Fruit fly (Drosophila melanogaster) whole organism, embryonic: ENCODE results near the gene vsg.
A peak's percentile ranks its signal among the peaks of the same experiment; 100 is the strongest.

Experiments
- Antp ChIP-seq: fragments of 200-800 bp; sonication (Bioruptor generic); optimal IDR thresholded peaks from 3 replicates; lab custom pipeline; 2016; ENCODE audit warnings: missing biosample characterization, missing genetic modification characterization
- CG10543 ChIP-seq: fragments of 200-800 bp; sonication (Bioruptor generic); optimal IDR thresholded peaks from 3 replicates; lab custom pipeline; 2017; ENCODE audit warnings: missing biosample characterization, mild to moderate bottlenecking, missing genetic modification characterization, moderate library complexity
- CG11085 ChIP-seq: fragments of 200-800 bp; sonication (Bioruptor generic); IDR thresholded peaks from 2 replicates; pipeline ENCODE4 v1.3.6; 2022; ENCODE audit warnings: missing biosample characterization, missing genetic modification characterization
- CG11456 ChIP-seq: fragments of 200-800 bp; sonication (Bioruptor generic); IDR thresholded peaks from 3 replicates; pipeline ENCODE4 v1.3.6; 2022; ENCODE audit warnings: missing biosample characterization, missing genetic modification characterization
- CG12942 ChIP-seq: fragments of 200-800 bp; sonication (Bioruptor generic); optimal IDR thresholded peaks from 3 replicates; lab custom pipeline; 2016; ENCODE audit warnings: missing biosample characterization, missing genetic modification characterization
- CG14441 ChIP-seq: fragments of 200-800 bp; sonication (Bioruptor generic); IDR thresholded peaks from 2 replicates; pipeline ENCODE4 v1.3.6; 2022; ENCODE audit warnings: missing biosample characterization, missing genetic modification characterization
- CG14710 ChIP-seq: fragments of 200-800 bp; sonication (Bioruptor generic); optimal IDR thresholded peaks from 3 replicates; lab custom pipeline; 2019; ENCODE audit warnings: missing biosample characterization, mild to moderate bottlenecking, missing genetic modification characterization, moderate library complexity
- CG15073 ChIP-seq: fragments of 200-800 bp; sonication (Bioruptor generic); optimal IDR thresholded peaks from 2 replicates; lab custom pipeline; 2016; ENCODE audit warnings: missing biosample characterization, missing genetic modification characterization
- CG15514 ChIP-seq: fragments of 200-800 bp; sonication (Bioruptor generic); optimal IDR thresholded peaks from 3 replicates; lab custom pipeline; 2017; ENCODE audit warnings: missing biosample characterization, missing genetic modification characterization, mild to moderate bottlenecking, moderate library complexity, missing genetic modification reagents
- CG17186 ChIP-seq: fragments of 200-800 bp; sonication (Bioruptor generic); optimal IDR thresholded peaks from 3 replicates; lab custom pipeline; 2017; ENCODE audit warnings: missing biosample characterization, missing genetic modification reagents, missing genetic modification characterization
- CG3163 ChIP-seq: fragments of 200-800 bp; sonication (Bioruptor generic); optimal IDR thresholded peaks from 3 replicates; lab custom pipeline; 2016; ENCODE audit warnings: missing biosample characterization, missing genetic modification characterization
- CG3726 ChIP-seq: fragments of 200-800 bp; sonication (Bioruptor generic); IDR thresholded peaks from 3 replicates; pipeline ENCODE4, ENCODE4 v1.3.6; 2022; ENCODE audit warnings: missing biosample characterization, missing genetic modification characterization
- CG5180 ChIP-seq: fragments of 200-800 bp; sonication (Bioruptor generic); optimal IDR thresholded peaks from 3 replicates; lab custom pipeline; 2017; ENCODE audit warnings: missing biosample characterization, missing genetic modification characterization, mild to moderate bottlenecking, moderate library complexity, missing genetic modification reagents
- CG6813 ChIP-seq: fragments of 200-800 bp; sonication (Bioruptor generic); optimal IDR thresholded peaks from 2 replicates; lab custom pipeline; 2017; ENCODE audit warnings: missing biosample characterization, missing genetic modification characterization, mild to moderate bottlenecking, moderate library complexity, missing genetic modification reagents
- CG6854 ChIP-seq: fragments of 200-800 bp; sonication (Bioruptor generic); optimal IDR thresholded peaks from 3 replicates; lab custom pipeline; 2017; ENCODE audit warnings: missing biosample characterization, mild to moderate bottlenecking, missing genetic modification characterization
- CG7271 ChIP-seq: fragments of 200-800 bp; sonication (Bioruptor generic); optimal IDR thresholded peaks from 2 replicates; lab custom pipeline; 2018; ENCODE audit warnings: missing biosample characterization, mild to moderate bottlenecking, missing genetic modification characterization, moderate library complexity
- CG7963 ChIP-seq: fragments of 200-800 bp; sonication (Bioruptor generic); IDR thresholded peaks from 3 replicates; pipeline ENCODE4 v1.3.6; 2022; ENCODE audit warnings: missing biosample characterization, missing genetic modification characterization; ENCODE audit not compliant: partially characterized antibody
- D ChIP-seq, 2 experiments: fragments of 200-800 bp in 1 of 2; fragments of >200 bp in 1 of 2; sonication (Bioruptor generic) in 1 of 2; optimal IDR thresholded peaks; 2 replicates in 1 of 2; 3 replicates in 1 of 2; lab custom pipeline; 2017; ENCODE audit warnings: mild to moderate bottlenecking in 1 of 2, missing biosample characterization in 1 of 2, missing genetic modification characterization in 1 of 2, missing genetic modification reagents in 1 of 2
- Dad ChIP-seq: fragments of 200-800 bp; sonication (Bioruptor generic); optimal IDR thresholded peaks from 3 replicates; lab custom pipeline; 2016; ENCODE audit warnings: missing biosample characterization, missing genetic modification characterization
- Dip2 ChIP-seq: fragments of 200-800 bp; sonication (Bioruptor generic); IDR thresholded peaks from 2 replicates; pipeline ENCODE4 v1.3.6; 2022; ENCODE audit warnings: missing biosample characterization, missing genetic modification characterization
- Doc2 ChIP-seq: fragments of 200-800 bp; sonication (Bioruptor generic); IDR thresholded peaks from 2 replicates; pipeline ENCODE4 v1.3.6; 2022; ENCODE audit warnings: missing biosample characterization, missing genetic modification characterization
- Doc3 ChIP-seq: fragments of 200-800 bp; sonication (Bioruptor generic); IDR thresholded peaks from 3 replicates; pipeline ENCODE4 v1.3.6; 2022; ENCODE audit warnings: missing biosample characterization, missing genetic modification characterization; ENCODE audit not compliant: partially characterized antibody
- Eip74EF ChIP-seq, 2 experiments: fragments of 200-800 bp in 1 of 2; fragments of >200 bp in 1 of 2; sonication (Bioruptor generic) in 1 of 2; optimal IDR thresholded peaks; 2 replicates each; lab custom pipeline; 2017 to 2019; ENCODE audit warnings: missing biosample characterization in 2 of 2, missing genetic modification characterization in 2 of 2, mild to moderate bottlenecking in 1 of 2, moderate library complexity in 1 of 2
- Ets65A ChIP-seq: fragments of 200-800 bp; sonication (Bioruptor generic); peaks from one replicate; lab custom pipeline; 2016; ENCODE audit warnings: missing biosample characterization, missing genetic modification characterization
- HLH3B ChIP-seq: fragments of 200-800 bp; sonication (Bioruptor generic); IDR thresholded peaks from 2 replicates; pipeline ENCODE4 v1.3.6; 2022; ENCODE audit warnings: missing biosample characterization, missing genetic modification characterization
- MBD-R2 ChIP-seq: fragments of 200-800 bp; sonication (Bioruptor generic); IDR thresholded peaks from 2 replicates; pipeline ENCODE4 v1.3.6; 2022; ENCODE audit warnings: missing biosample characterization, missing genetic modification characterization
- MTF-1 ChIP-seq: fragments of 200-800 bp; sonication (Bioruptor generic); optimal IDR thresholded peaks from 2 replicates; lab custom pipeline; 2018; ENCODE audit warnings: missing biosample characterization, mild to moderate bottlenecking, missing genetic modification characterization, borderline replicate concordance
- Mad ChIP-seq: fragments of 200-800 bp; sonication (Bioruptor generic); optimal IDR thresholded peaks from 2 replicates; lab custom pipeline; 2016; ENCODE audit warnings: missing biosample characterization, missing genetic modification characterization
- Meics ChIP-seq: fragments of 200-800 bp; sonication (Bioruptor generic); optimal IDR thresholded peaks from 2 replicates; lab custom pipeline; 2017; ENCODE audit warnings: missing biosample characterization, mild to moderate bottlenecking, missing genetic modification characterization
- Nf-YA ChIP-seq: fragments of 200-800 bp; sonication (Bioruptor generic); IDR thresholded peaks from 2 replicates; pipeline ENCODE4 v1.3.6; 2022; ENCODE audit warnings: missing biosample characterization, missing genetic modification characterization
- TFAM ChIP-seq: fragments of 200-800 bp; sonication (Bioruptor generic); optimal IDR thresholded peaks from 2 replicates; lab custom pipeline; 2017; ENCODE audit warnings: missing biosample characterization, missing genetic modification characterization, inconsistent platforms
- aop ChIP-seq: fragments of 200-800 bp; sonication (Bioruptor generic); IDR thresholded peaks from 2 replicates; pipeline ENCODE4 v1.3.6; 2022; ENCODE audit warnings: missing biosample characterization, missing genetic modification characterization
- bcd ChIP-seq: fragments of 200-800 bp; sonication (Bioruptor generic); optimal IDR thresholded peaks from 2 replicates; lab custom pipeline; 2017; ENCODE audit warnings: missing biosample characterization, mild to moderate bottlenecking, missing genetic modification characterization
- cad ChIP-seq: fragments of >200 bp; optimal IDR thresholded peaks from 2 replicates; lab custom pipeline; 2017; ENCODE audit warnings: missing biosample characterization, missing genetic modification characterization
- chm ChIP-seq: fragments of 200-800 bp; sonication (Bioruptor generic); IDR thresholded peaks from 2 replicates; pipeline ENCODE4 v1.3.6; 2022; ENCODE audit warnings: missing biosample characterization, missing genetic modification characterization
- fu2 ChIP-seq: fragments of 200-800 bp; sonication (Bioruptor generic); optimal IDR thresholded peaks from 2 replicates; lab custom pipeline; 2016; ENCODE audit warnings: missing biosample characterization, missing genetic modification characterization
- ind ChIP-seq: fragments of 200-800 bp; sonication (Bioruptor generic); optimal IDR thresholded peaks from 3 replicates; lab custom pipeline; 2016; ENCODE audit warnings: missing biosample characterization, missing genetic modification characterization
- insv ChIP-seq, 2 experiments: fragments of 200-800 bp; sonication (Bioruptor generic); optimal IDR thresholded peaks; 3 replicates each; lab custom pipeline; 2016 to 2018; ENCODE audit warnings: missing biosample characterization in 2 of 2, missing genetic modification characterization in 2 of 2
- jigr1 ChIP-seq: fragments of 200-800 bp; sonication (Bioruptor generic); IDR thresholded peaks from 3 replicates; pipeline ENCODE4 v1.3.6; 2022; ENCODE audit warnings: missing biosample characterization, missing genetic modification characterization
- lmd ChIP-seq: fragments of 200-800 bp; sonication (Bioruptor generic); IDR thresholded peaks from 2 replicates; pipeline ENCODE4 v1.3.6; 2022; ENCODE audit warnings: missing biosample characterization, missing genetic modification characterization
- pnt ChIP-seq: fragments of 200-800 bp; sonication (Bioruptor generic); optimal IDR thresholded peaks from 3 replicates; lab custom pipeline; 2016; ENCODE audit warnings: missing biosample characterization, missing genetic modification characterization
- row ChIP-seq: fragments of 200-800 bp; sonication (Bioruptor generic); IDR thresholded peaks from 3 replicates; pipeline ENCODE4 v1.3.6; 2022; ENCODE audit warnings: missing biosample characterization, missing genetic modification characterization
- stwl ChIP-seq: fragments of 200-800 bp; sonication (Bioruptor generic); optimal IDR thresholded peaks from 3 replicates; lab custom pipeline; 2018; ENCODE audit warnings: missing biosample characterization, mild to moderate bottlenecking, missing genetic modification characterization, moderate library complexity
- tio ChIP-seq: fragments of 200-800 bp; sonication (Bioruptor generic); optimal IDR thresholded peaks from 2 replicates; lab custom pipeline; 2017; ENCODE audit warnings: missing biosample characterization, missing genetic modification characterization, inconsistent platforms
- ttk ChIP-seq: fragments of 200-800 bp; sonication (Bioruptor generic); IDR thresholded peaks from 2 replicates; pipeline ENCODE4 v2.1.2; 2022; ENCODE audit warnings: missing biosample characterization, missing genetic modification characterization
- twi ChIP-seq: fragments of 200-800 bp; optimal IDR thresholded peaks from 2 replicates; lab custom pipeline; 2019; ENCODE audit warnings: missing biosample characterization, mild to moderate bottlenecking, missing genetic modification characterization, moderate library complexity
- yki ChIP-seq: fragments of >200 bp; optimal IDR thresholded peaks from 3 replicates; lab custom pipeline; 2018
- zen2 ChIP-seq: fragments of 200-800 bp; sonication (Bioruptor generic); IDR thresholded peaks from 3 replicates; pipeline ENCODE4 v1.3.6; 2022; ENCODE audit warnings: missing biosample characterization, missing genetic modification characterization; ENCODE audit not compliant: partially characterized antibody

The vsg gene

dm6 chr3L:9760151-9760749 lies 46.1 kb downstream of the vsg start, which contains the start of gene CG42268 (continued):
- TF ChIP-seq row = peak; percentile 32; the same call in 1 of the 3 replicates

- TF ChIP-seq Meics (GFP tag; lab: Kevin White, UChicago) (peak; percentile 20), Dip2 (no peak), D (optimal IDR thresholded peaks at IDR 0.05; lab: Kevin White, UChicago) (no peak), D (GFP tag; optimal IDR thresholded peaks at IDR 0.05; lab: Kevin White, UChicago) (no peak), CG3726 (no peak), CG15073 (GFP tag; lab: Kevin White, UChicago) (no peak), chm (GFP tag; lab: Robert Waterston, UW) (no peak; the same call in 1 of the 2 replicates), CG14441 (GFP tag; lab: Robert Waterston, UW) (no peak), ttk (GFP tag; lab: Robert Waterston, UW) (no peak), CG3163 (peak; percentile 64), Ets65A (GFP tag; lab: Kevin White, UChicago) (no peak), Nf-YA (GFP tag; lab: Robert Waterston, UW) (no peak), jigr1 (no peak), bcd (peak; percentile 22), CG12942 (GFP tag; lab: Kevin White, UChicago) (no peak), Eip74EF (GFP tag; optimal IDR thresholded peaks at IDR 0.05; lab: Kevin White, UChicago) (peak in 1 of 2 experiments; percentile 40), CG7963 (GFP tag; lab: Robert Waterston, UW) (no peak), fu2 (no peak), CG11456 (GFP tag; lab: Robert Waterston, UW) (0 out of 3 replicates have a peak, but pooled peaks have one; percentile 10), zen2 (GFP tag; lab: Robert Waterston, UW) (no peak), tio (GFP tag; lab: Kevin White, UChicago) (no peak), aop (no peak), MTF-1 (GFP tag; lab: Kevin White, UChicago) (no peak), CG7271 (tag; lab: Kevin White, UChicago) (no peak), yki (lab: Kevin White, UChicago) (no peak), CG17186 (GFP tag; lab: Kevin White, UChicago) (no peak), cad (no peak), lmd (GFP tag; lab: Robert Waterston, UW) (no peak), Doc2 (GFP tag; lab: Robert Waterston, UW) (no peak), TFAM (GFP tag; lab: Kevin White, UChicago) (no peak), CG6854 (GFP tag; lab: Kevin White, UChicago) (no peak), CG5180 (GFP tag; lab: Kevin White, UChicago) (no peak), Mad (GFP tag; lab: Kevin White, UChicago) (no peak), Dad (GFP tag; lab: Kevin White, UChicago) (no peak), CG6813 (GFP tag; lab: Kevin White, UChicago) (peak; percentile 46), CG11085 (no peak), stwl (tag; lab: Kevin White, UChicago) (no peak), ind (GFP tag; lab: Kevin White, UChicago) (no peak), Doc3 (GFP tag; lab: Robert Waterston, UW) (no peak), insv (GFP tag; optimal IDR thresholded peaks at IDR 0.05; lab: Kevin White, UChicago) (no peak), CG10543 (GFP tag; lab: Kevin White, UChicago) (no peak), HLH3B (GFP tag; lab: Robert Waterston, UW) (no peak), MBD-R2 (no peak), Antp (no peak), pnt (no peak), twi (tag; lab: Kevin White, UChicago) (no peak), CG15514 (GFP tag; lab: Kevin White, UChicago) (peak; percentile 3), CG14710 (tag; lab: Kevin White, UChicago) (no peak)
Observed at dm6 chr3L:9762036-9762597, 48.0 kb downstream of the vsg start.
